Fruit fly (Drosophila melanogaster) whole organism: ENCODE results near the gene CG44037.

Experiments
- CG8478 ChIP-seq: fragments of >200 bp; optimal IDR thresholded peaks from 2 replicates; lab custom pipeline; 2018; ENCODE audit warnings: inconsistent platforms
- Dll ChIP-seq: fragments of >200 bp; optimal IDR thresholded peaks from 2 replicates; lab custom pipeline; 2017
- EcR ChIP-seq, 2 experiments: fragments of >200 bp; optimal IDR thresholded peaks; 2 replicates each; lab custom pipeline; 2017; ENCODE audit warnings: missing biosample characterization in 2 of 2, missing genetic modification characterization in 2 of 2, missing genetic modification reagents in 2 of 2
- pan ChIP-seq: fragments of >200 bp; optimal IDR thresholded peaks from 2 replicates; lab custom pipeline; 2017
- psq ChIP-seq: fragments of >200 bp; optimal IDR thresholded peaks from 2 replicates; lab custom pipeline; 2017
- usp ChIP-seq: fragments of >200 bp; optimal IDR thresholded peaks from 2 replicates; lab custom pipeline; 2017; ENCODE audit warnings: missing biosample characterization, missing genetic modification characterization, mixed read lengths

DNA sequence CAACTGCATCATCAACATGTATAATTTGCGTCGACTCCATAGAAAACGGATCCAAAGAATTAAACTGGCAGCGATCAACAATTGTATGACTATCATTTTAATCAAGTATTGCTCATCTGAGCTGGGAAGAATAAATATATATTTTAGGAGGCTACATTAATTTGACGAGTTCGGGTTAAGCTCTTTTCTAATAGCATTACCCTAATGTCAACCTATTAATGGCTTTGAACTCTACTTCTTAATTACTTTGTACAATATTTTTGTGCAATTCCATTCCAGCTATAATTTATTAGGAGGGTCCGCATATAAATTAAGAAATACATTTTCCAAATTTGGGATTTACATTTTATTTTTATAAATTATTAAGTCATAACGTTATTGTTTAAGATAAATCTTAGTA lies 21.7 kb upstream of the CG44037 start, which contains the start of gene Cyp313a2:
- TF ChIP-seq EcR (GFP tag; optimal IDR thresholded peaks at IDR 0.05; lab: Kevin White, UChicago) (no peak), usp (GFP tag; lab: Kevin White, UChicago) (no peak), Dll (lab: Kevin White, UChicago) (no peak), pan (no peak), psq (lab: Kevin White, UChicago) (no peak), CG8478 (lab: Kevin White, UChicago) (no peak)
